Worm (Caenorhabditis elegans) whole organism, L4 larva: ENCODE measurements around the gene C14C10.2.
A peak's percentile ranks its signal among the peaks of the same experiment; 100 is the strongest.

Source experiments
- D1046.2 ChIP-seq: fragments of 200-800 bp; sonication (Bioruptor generic); IDR thresholded peaks from 2 replicates; pipeline ENCODE4 v1.3.6; 2022; ENCODE audit warnings: missing genetic modification characterization, missing compliant biosample characterization
- F49E8.2 ChIP-seq: sonication (generic microtip); optimal IDR thresholded peaks from 2 replicates; lab custom pipeline; 2016; ENCODE audit warnings: missing compliant biosample characterization, mild to moderate bottlenecking, missing genetic modification characterization, borderline replicate concordance
- R02D3.7 ChIP-seq: fragments of 150-350 bp; sonication (generic microtip); optimal IDR thresholded peaks from 3 replicates; lab custom pipeline; 2014; ENCODE audit warnings: missing biosample characterization, missing genetic modification characterization
- T20F7.1 ChIP-seq: fragments of 200-800 bp; sonication (Bioruptor generic); optimal IDR thresholded peaks from 2 replicates; lab custom pipeline; 2018; ENCODE audit warnings: mild to moderate bottlenecking, missing genetic modification characterization, missing compliant biosample characterization
- T26A8.4 ChIP-seq: fragments of 200-800 bp; sonication (Bioruptor generic); IDR thresholded peaks from 2 replicates; pipeline ENCODE4 v1.3.6; 2022; ENCODE audit warnings: missing genetic modification characterization, missing compliant biosample characterization
- Y5F2A.4 ChIP-seq: fragments of 200-800 bp; sonication (Bioruptor generic); optimal IDR thresholded peaks from 2 replicates; lab custom pipeline; 2018; ENCODE audit warnings: mild to moderate bottlenecking, missing genetic modification characterization, missing compliant biosample characterization
- Y75B8A.6 ChIP-seq: fragments of 200-800 bp; sonication (Bioruptor generic); IDR thresholded peaks from 2 replicates; pipeline ENCODE4 v1.3.6; 2022; ENCODE audit warnings: missing genetic modification reagents, missing genetic modification characterization, missing compliant biosample characterization
- ZK546.5 ChIP-seq, 2 experiments: sonication (generic microtip); optimal IDR thresholded peaks; 2 replicates each; lab custom pipeline; 2017; ENCODE audit warnings: missing biosample characterization in 2 of 2, missing genetic modification characterization in 2 of 2
- attf-4 ChIP-seq: sonication (generic microtip); optimal IDR thresholded peaks from 3 replicates; lab custom pipeline; 2017; ENCODE audit warnings: missing biosample characterization, missing genetic modification characterization
- ceh-32 ChIP-seq: sonication (generic microtip); optimal IDR thresholded peaks from 2 replicates; lab custom pipeline; 2016; ENCODE audit warnings: mild to moderate bottlenecking, missing genetic modification characterization, missing compliant biosample characterization; ENCODE audit not compliant: poor library complexity
- ceh-44 ChIP-seq: fragments of 200-800 bp; sonication (Bioruptor generic); IDR thresholded peaks from 2 replicates; pipeline ENCODE4 v1.3.6; 2022; ENCODE audit warnings: missing genetic modification reagents, missing genetic modification characterization, missing compliant biosample characterization
- ceh-82 ChIP-seq: sonication (generic microtip); optimal IDR thresholded peaks from 2 replicates; lab custom pipeline; 2017; ENCODE audit warnings: missing biosample characterization, missing genetic modification characterization
- daf-16 ChIP-seq, 3 experiments: sonication (generic microtip); optimal IDR thresholded peaks; 2 replicates each; lab custom pipeline; 2016 to 2017; ENCODE audit warnings: missing genetic modification characterization in 3 of 3, missing genetic modification reagents in 3 of 3, mild to moderate bottlenecking in 2 of 3, missing compliant biosample characterization in 2 of 3, missing biosample characterization in 1 of 3, moderate library complexity in 1 of 3
- dmd-6 ChIP-seq: fragments of 200-800 bp; sonication (Bioruptor generic); IDR thresholded peaks from 2 replicates; pipeline ENCODE4 v1.3.6; 2022; ENCODE audit warnings: missing genetic modification reagents, missing genetic modification characterization, missing compliant biosample characterization
- dmd-9 ChIP-seq: fragments of 200-800 bp; sonication (Bioruptor generic); IDR thresholded peaks from 2 replicates; pipeline ENCODE4 v1.3.6; 2022; ENCODE audit warnings: missing genetic modification reagents, missing genetic modification characterization, missing compliant biosample characterization
- dpl-1 ChIP-seq: fragments of 150-350 bp; optimal IDR thresholded peaks from 2 replicates; lab custom pipeline; 2014; ENCODE audit warnings: missing biosample characterization, missing genetic modification reagents, missing genetic modification characterization
- duxl-1 ChIP-seq: sonication (generic microtip); optimal IDR thresholded peaks from 2 replicates; lab custom pipeline; 2016; ENCODE audit warnings: mild to moderate bottlenecking, missing genetic modification characterization, moderate library complexity, missing compliant biosample characterization; ENCODE audit not compliant: poor library complexity
- dve-1 ChIP-seq: sonication (generic microtip); optimal IDR thresholded peaks from 2 replicates; lab custom pipeline; 2017; ENCODE audit warnings: antibody characterized with exemption, mild to moderate bottlenecking, missing genetic modification characterization, missing compliant biosample characterization; ENCODE audit not compliant: insufficient read depth
- egl-43 ChIP-seq: fragments of 200-800 bp; sonication (Bioruptor generic); IDR thresholded peaks from 2 replicates; pipeline ENCODE4 v1.3.6; 2022; ENCODE audit warnings: missing genetic modification reagents, missing genetic modification characterization, missing compliant biosample characterization
- fkh-10 ChIP-seq: fragments of 150-350 bp; optimal IDR thresholded peaks from 2 replicates; lab custom pipeline; 2014; ENCODE audit warnings: missing biosample characterization, missing genetic modification reagents, missing genetic modification characterization
- gei-8 ChIP-seq: fragments of 200-800 bp; sonication (Bioruptor generic); optimal IDR thresholded peaks from 2 replicates; lab custom pipeline; 2018; ENCODE audit warnings: mild to moderate bottlenecking, missing genetic modification characterization, missing compliant biosample characterization
- lim-7 ChIP-seq: fragments of 200-800 bp; sonication (Bioruptor generic); IDR thresholded peaks from 2 replicates; pipeline ENCODE4 v1.3.6; 2022; ENCODE audit warnings: missing genetic modification characterization, missing compliant biosample characterization
- lin-13 ChIP-seq: fragments of 150-350 bp; optimal IDR thresholded peaks from 2 replicates; lab custom pipeline; 2014; ENCODE audit warnings: missing biosample characterization, missing genetic modification reagents, missing genetic modification characterization
- lin-38 ChIP-seq: fragments of 200-800 bp; sonication (Bioruptor generic); IDR thresholded peaks from 2 replicates; pipeline ENCODE4 v1.3.6; 2022; ENCODE audit warnings: missing genetic modification reagents, missing genetic modification characterization, missing compliant biosample characterization
- lin-39 ChIP-seq: fragments of 150-350 bp; optimal IDR thresholded peaks from 2 replicates; lab custom pipeline; 2014; ENCODE audit warnings: missing biosample characterization, missing genetic modification reagents, missing genetic modification characterization
- lsy-2 ChIP-seq, 2 experiments: fragments of 150-350 bp in 1 of 2; sonication (generic microtip) in 1 of 2; optimal IDR thresholded peaks; 2 replicates each; lab custom pipeline; 2014 to 2017; ENCODE audit warnings: missing biosample characterization in 2 of 2, missing genetic modification characterization in 2 of 2
- madf-5 ChIP-seq, 2 experiments: fragments of 200-800 bp; sonication (Bioruptor generic); IDR thresholded peaks; 2 replicates each; pipeline ENCODE4 v1.3.6; 2022; ENCODE audit warnings: missing compliant biosample characterization in 2 of 2, missing genetic modification characterization in 2 of 2
- mdl-1 ChIP-seq, 2 experiments: fragments of 150-350 bp in 1 of 2; sonication (generic microtip) in 1 of 2; optimal IDR thresholded peaks; 2 replicates each; lab custom pipeline; 2014 to 2017; ENCODE audit warnings: missing biosample characterization in 2 of 2, missing genetic modification characterization in 2 of 2
- mdt-29 ChIP-seq: fragments of 200-800 bp; sonication (Bioruptor generic); IDR thresholded peaks from 2 replicates; pipeline ENCODE4 v1.3.6; 2022; ENCODE audit warnings: missing genetic modification reagents, missing genetic modification characterization, missing compliant biosample characterization
- mes-2 ChIP-seq: sonication (generic microtip); optimal IDR thresholded peaks from 2 replicates; lab custom pipeline; 2016; ENCODE audit warnings: missing genotype, mild to moderate bottlenecking, missing genetic modification characterization, missing compliant biosample characterization; ENCODE audit not compliant: poor library complexity, severe bottlenecking
- mxl-2 ChIP-seq: fragments of 200-800 bp; sonication (Bioruptor generic); conservative IDR thresholded peaks from 2 replicates; pipeline ENCODE4 v1.3.6; 2022; ENCODE audit warnings: missing genetic modification reagents, missing genetic modification characterization, missing compliant biosample characterization
- mxl-3 ChIP-seq: fragments of 200-800 bp; sonication (Bioruptor generic); optimal IDR thresholded peaks from 2 replicates; lab custom pipeline; 2018; ENCODE audit warnings: mild to moderate bottlenecking, missing genetic modification characterization, missing compliant biosample characterization
- nhr-28 ChIP-seq: fragments of 150-350 bp; optimal IDR thresholded peaks from 2 replicates; lab custom pipeline; 2014; ENCODE audit warnings: missing biosample characterization, missing genetic modification characterization
- nhr-77 ChIP-seq: fragments of 150-350 bp; optimal IDR thresholded peaks from 2 replicates; lab custom pipeline; 2014; ENCODE audit warnings: missing biosample characterization, missing genetic modification characterization
- pha-4 ChIP-seq, 2 experiments: fragments of 150-350 bp in 1 of 2; fragments of 200-800 bp in 1 of 2; sonication (Bioruptor generic) in 1 of 2; IDR thresholded peaks in 1 of 2; optimal IDR thresholded peaks in 1 of 2; 2 replicates each; pipeline versions ENCODE4 v1.3.6 to Lab custom; 2014 to 2022; ENCODE audit warnings: missing genetic modification characterization in 2 of 2, missing genetic modification reagents in 2 of 2, missing biosample characterization in 1 of 2, missing compliant biosample characterization in 1 of 2
- php-3 ChIP-seq: fragments of 200-800 bp; sonication (Bioruptor generic); IDR thresholded peaks from 2 replicates; pipeline ENCODE4 v1.3.6; 2022; ENCODE audit warnings: missing genetic modification reagents, missing genetic modification characterization, missing compliant biosample characterization
- set-16 ChIP-seq: fragments of 200-800 bp; sonication (Bioruptor generic); IDR thresholded peaks from 2 replicates; pipeline ENCODE4 v1.3.6; 2022; ENCODE audit warnings: missing genetic modification reagents, missing genetic modification characterization, missing compliant biosample characterization
- skn-1 ChIP-seq: fragments of 150-350 bp; optimal IDR thresholded peaks from 2 replicates; lab custom pipeline; 2014; ENCODE audit warnings: missing biosample characterization, missing genetic modification characterization
- snpc-1.2 ChIP-seq: fragments of 200-800 bp; sonication (Bioruptor generic); IDR thresholded peaks from 2 replicates; pipeline ENCODE4 v1.3.6; 2022; ENCODE audit warnings: missing genetic modification reagents, missing genetic modification characterization, missing compliant biosample characterization
- unc-39 ChIP-seq: sonication (generic microtip); optimal IDR thresholded peaks from 2 replicates; lab custom pipeline; 2017; ENCODE audit warnings: missing biosample characterization, missing genetic modification characterization
- vab-7 ChIP-seq: fragments of 200-800 bp; sonication (Bioruptor generic); IDR thresholded peaks from 2 replicates; pipeline ENCODE4 v1.3.6; 2022; ENCODE audit warnings: missing genetic modification reagents, missing genetic modification characterization, missing compliant biosample characterization
- zip-11 ChIP-seq: fragments of 200-800 bp; sonication (Bioruptor generic); IDR thresholded peaks from 2 replicates; pipeline ENCODE4 v1.3.6; 2022; ENCODE audit warnings: missing genetic modification characterization, missing compliant biosample characterization
- zip-2 ChIP-seq: fragments of 150-350 bp; optimal IDR thresholded peaks from 2 replicates; lab custom pipeline; 2014; ENCODE audit warnings: missing biosample characterization, missing genetic modification characterization
- ztf-7 ChIP-seq: fragments of 150-350 bp; optimal IDR thresholded peaks from 2 replicates; lab custom pipeline; 2014; ENCODE audit warnings: missing biosample characterization, missing genetic modification characterization

Gene C14C10.2

ce11 chrV:12599510-12600242, 7.4 kb upstream of the C14C10.2 start, which contains the start of gene C14C10.5 (continued):
- TF ChIP-seq dve-1 (tag; lab: Kevin White, UChicago) (peak; percentile 48), ceh-32 (no peak), F49E8.2 (tag; lab: Kevin White, UChicago) (no peak), daf-16 (GFP tag; optimal IDR thresholded peaks at IDR 0.05; lab: Kevin White, UChicago) (no peak), daf-16 (tag; optimal IDR thresholded peaks at IDR 0.05; lab: Kevin White, UChicago) (peak; percentile 79), madf-5 (GFP tag; IDR thresholded peaks at IDR 0.05; lab: Robert Waterston, UW) (no peak), attf-4 (tag; lab: Kevin White, UChicago) (no peak), Y5F2A.4 (no peak)

ce11 chrV:12599110-12599509, 6.8 kb upstream of the C14C10.2 start, which contains the start of the genes C14C10.10 and ril-2:
Gene C14C10.10 (minus strand): TSS chrV:12599128.
Gene ril-2 (minus strand): TSS chrV:12599157.
- TF ChIP-seq ceh-44 (GFP tag; lab: Robert Waterston, UW) (no peak), R02D3.7 (tag; lab: Kevin White, UChicago) (no peak), lsy-2 (tag; optimal IDR thresholded peaks at IDR 0.05; lab: Kevin White, UChicago) (peak in 1 of 2 experiments; percentile 32), ztf-7 (no peak), mes-2 (tag; lab: Kevin White, UChicago) (peak; percentile 40), mxl-2 (no peak), lin-39 (no peak), nhr-77 (no peak), unc-39 (tag; lab: Kevin White, UChicago) (no peak), D1046.2 (GFP tag; lab: Robert Waterston, UW) (no peak), php-3 (GFP tag; lab: Robert Waterston, UW) (no peak), mdt-29 (no peak), ceh-82 (tag; lab: Kevin White, UChicago) (no peak), mdl-1 (tag; optimal IDR thresholded peaks at IDR 0.05; lab: Kevin White, UChicago) (no peak), mxl-3 (no peak), vab-7 (GFP tag; lab: Robert Waterston, UW) (no peak)

ce11 chrV:12596795-12597194, 4.5 kb upstream of the C14C10.2 start:
- TF ChIP-seq zip-11 (GFP tag; lab: Robert Waterston, UW) (no peak), snpc-1.2 (GFP tag; lab: Robert Waterston, UW) (peak; percentile 68), ceh-82 (tag; lab: Kevin White, UChicago) (no peak), lsy-2 (tag; optimal IDR thresholded peaks at IDR 0.05; lab: Kevin White, UChicago) (peak in 1 of 2 experiments; percentile 42), lim-7 (GFP tag; lab: Robert Waterston, UW) (peak; percentile 84), pha-4 (GFP tag; IDR thresholded peaks at IDR 0.05; lab: Robert Waterston, UW) (peak; percentile 76), pha-4 (tag; optimal IDR thresholded peaks at IDR 0.05; lab: Kevin White, UChicago) (no peak), zip-2 (peak; percentile 54), F49E8.2 (tag; lab: Kevin White, UChicago) (peak; percentile 53), dmd-9 (GFP tag; lab: Robert Waterston, UW) (0 out of 2 replicates have a peak, but pooled peaks have one; percentile 9), fkh-10 (GFP tag; lab: Kevin White, UChicago) (no peak), gei-8 (GFP tag; lab: Kevin White, UChicago) (peak; percentile 33), T20F7.1 (GFP tag; lab: Kevin White, UChicago) (peak; percentile 9), php-3 (GFP tag; lab: Robert Waterston, UW) (no peak), dpl-1 (GFP tag; lab: Kevin White, UChicago) (no peak), set-16 (GFP tag; lab: Robert Waterston, UW) (0 out of 2 replicates have a peak, but pooled peaks have one; percentile 15), lin-38 (GFP tag; lab: Robert Waterston, UW) (peak; percentile 65), Y75B8A.6 (GFP tag; lab: Robert Waterston, UW) (peak; percentile 60; the same call in 1 of the 2 replicates), nhr-28 (tag; lab: Kevin White, UChicago) (peak; percentile 43), madf-5 (GFP tag; IDR thresholded peaks at IDR 0.05; lab: Robert Waterston, UW) (peak; percentile 36 to 45; a peak in 1 of 4 replicates), dmd-6 (GFP tag; lab: Robert Waterston, UW) (peak; percentile 41; the same call in 1 of the 2 replicates), lin-13 (GFP tag; lab: Kevin White, UChicago) (peak; percentile 9), skn-1 (tag; lab: Kevin White, UChicago) (no peak), duxl-1 (tag; lab: Kevin White, UChicago) (peak; percentile 26), T26A8.4 (peak; percentile 67; the same call in 1 of the 2 replicates), egl-43 (GFP tag; lab: Robert Waterston, UW) (peak; percentile 86), ZK546.5 (tag; optimal IDR thresholded peaks at IDR 0.05; lab: Kevin White, UChicago) (no peak), D1046.2 (GFP tag; lab: Robert Waterston, UW) (peak; percentile 83)
